Worm (Caenorhabditis elegans): Measurements from ENCODE around the gene C25F9.16.

DNA sequence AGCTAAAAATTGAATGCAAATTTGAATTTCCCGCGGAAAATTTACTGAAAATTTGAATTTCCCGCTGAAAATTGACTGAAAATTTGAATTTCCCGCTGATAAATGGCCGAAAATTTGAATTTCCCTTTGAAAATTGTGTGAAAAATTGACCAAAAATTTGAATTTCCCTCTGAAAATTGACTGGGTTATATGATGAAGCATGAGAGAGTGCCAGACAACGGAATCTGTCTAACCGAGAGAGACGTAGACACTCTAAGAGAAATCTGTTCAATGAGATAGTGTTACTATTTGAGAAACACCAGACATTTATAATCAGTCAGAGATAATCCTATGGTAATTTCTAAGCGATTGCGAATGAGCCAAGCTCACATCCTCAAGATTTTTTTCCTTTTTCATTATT, 43.1 kb downstream of the C25F9.16 start:
- TF ChIP-seq dao-5 (tag; optimal IDR thresholded peaks at IDR 0.05), result no peak
- no peak for TF ChIP-seq W03F9.2 (tag; optimal IDR thresholded peaks at IDR 0.05)
- TF ChIP-seq him-1 (tag; optimal IDR thresholded peaks at IDR 0.05), result no peak

Data from whole organism, L4/young adult.